Fruit fly (Drosophila melanogaster) whole organism: Measurements from ENCODE around the gene CG3386.

ENCODE experiments used
- CG8478 ChIP-seq: fragments of >200 bp; optimal IDR thresholded peaks from 2 replicates; lab custom pipeline; 2018; ENCODE audit warnings: inconsistent platforms
- Dll ChIP-seq: fragments of >200 bp; optimal IDR thresholded peaks from 2 replicates; lab custom pipeline; 2017
- EcR ChIP-seq, 2 experiments: fragments of >200 bp; optimal IDR thresholded peaks; 2 replicates each; lab custom pipeline; 2017; ENCODE audit warnings: missing biosample characterization in 2 of 2, missing genetic modification characterization in 2 of 2, missing genetic modification reagents in 2 of 2
- pan ChIP-seq: fragments of >200 bp; optimal IDR thresholded peaks from 2 replicates; lab custom pipeline; 2017
- psq ChIP-seq: fragments of >200 bp; optimal IDR thresholded peaks from 2 replicates; lab custom pipeline; 2017
- usp ChIP-seq: fragments of >200 bp; optimal IDR thresholded peaks from 2 replicates; lab custom pipeline; 2017; ENCODE audit warnings: missing biosample characterization, missing genetic modification characterization, mixed read lengths

The CG3386 gene

dm6 chr3L:718378-718777 is 36.1 kb upstream of the CG3386 start:
- TF ChIP-seq EcR (GFP tag; optimal IDR thresholded peaks at IDR 0.05; lab: Kevin White, UChicago) (no peak), Dll (lab: Kevin White, UChicago) (no peak), CG8478 (lab: Kevin White, UChicago) (no peak), usp (GFP tag; lab: Kevin White, UChicago) (no peak)

- no peak for TF ChIP-seq psq (lab: Kevin White, UChicago)
These were observed 33.8 kb upstream of the CG3386 start for dm6 chr3L:716078-716477.

DNA sequence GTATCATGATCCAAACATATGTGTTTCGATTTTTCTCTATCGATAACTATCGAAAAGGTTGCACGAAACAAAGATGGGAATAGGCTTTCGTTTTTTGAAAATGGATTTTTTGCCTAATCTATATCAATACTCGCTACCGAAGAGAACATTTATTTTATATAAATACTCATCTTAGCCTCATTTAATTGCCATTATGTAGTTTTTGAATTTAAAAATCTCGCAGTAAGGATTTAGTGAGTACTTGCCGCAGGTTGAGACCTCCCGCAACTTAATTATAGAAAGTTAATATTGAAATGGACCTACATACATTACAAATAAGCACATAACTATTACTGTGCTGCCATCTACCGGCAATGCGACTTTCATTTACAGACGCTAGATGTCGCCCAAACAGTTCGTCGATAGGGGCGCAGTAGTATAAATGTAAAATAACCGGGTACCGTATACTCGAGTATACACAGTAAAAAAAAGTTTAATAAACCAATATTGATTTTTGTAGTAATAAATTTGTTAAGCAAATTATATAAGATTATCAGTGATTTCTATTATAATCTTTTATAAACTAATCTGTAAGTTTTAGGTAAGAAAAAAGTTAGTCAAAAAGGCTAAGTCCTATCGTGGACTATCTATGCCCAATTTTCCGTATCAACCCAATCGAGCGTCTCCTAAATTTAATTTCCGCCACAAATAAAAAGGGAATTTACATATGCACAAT is 29.7 kb upstream of the CG3386 start, which contains the start of gene CG13896:
TSS of gene CG13896 (minus strand) at position 12 of the 715 bp plus-strand sequence.
- no peak for TF ChIP-seq psq (lab: Kevin White, UChicago)
- no peak for TF ChIP-seq usp (GFP tag; lab: Kevin White, UChicago)
- TF ChIP-seq EcR (GFP tag; optimal IDR thresholded peaks at IDR 0.05; lab: Kevin White, UChicago): no peak
- TF ChIP-seq Dll (lab: Kevin White, UChicago): no peak
- peak; percentile 1 for TF ChIP-seq CG8478 (lab: Kevin White, UChicago)
- no peak for TF ChIP-seq pan

- no peak for TF ChIP-seq psq (lab: Kevin White, UChicago)
- TF ChIP-seq CG8478 (lab: Kevin White, UChicago): no peak
- TF ChIP-seq Dll (lab: Kevin White, UChicago): no peak
- no peak for TF ChIP-seq pan
- no peak for TF ChIP-seq usp (GFP tag; lab: Kevin White, UChicago)
- no peak for TF ChIP-seq EcR (GFP tag; optimal IDR thresholded peaks at IDR 0.05; lab: Kevin White, UChicago)
These were observed 28.1 kb upstream of the CG3386 start, which contains the start of gene CkIIalpha-i3 for dm6 chr3L:710345-710822. CkIIalpha-i3 (minus strand) TSS chr3L:710607.

dm6 chr3L:709882-710281 is 27.6 kb upstream of the CG3386 start:
- TF ChIP-seq CG8478 (lab: Kevin White, UChicago) (no peak), pan (no peak), psq (lab: Kevin White, UChicago) (no peak), usp (GFP tag; lab: Kevin White, UChicago) (no peak), Dll (lab: Kevin White, UChicago) (no peak), EcR (GFP tag; optimal IDR thresholded peaks at IDR 0.05; lab: Kevin White, UChicago) (no peak)

DNA sequence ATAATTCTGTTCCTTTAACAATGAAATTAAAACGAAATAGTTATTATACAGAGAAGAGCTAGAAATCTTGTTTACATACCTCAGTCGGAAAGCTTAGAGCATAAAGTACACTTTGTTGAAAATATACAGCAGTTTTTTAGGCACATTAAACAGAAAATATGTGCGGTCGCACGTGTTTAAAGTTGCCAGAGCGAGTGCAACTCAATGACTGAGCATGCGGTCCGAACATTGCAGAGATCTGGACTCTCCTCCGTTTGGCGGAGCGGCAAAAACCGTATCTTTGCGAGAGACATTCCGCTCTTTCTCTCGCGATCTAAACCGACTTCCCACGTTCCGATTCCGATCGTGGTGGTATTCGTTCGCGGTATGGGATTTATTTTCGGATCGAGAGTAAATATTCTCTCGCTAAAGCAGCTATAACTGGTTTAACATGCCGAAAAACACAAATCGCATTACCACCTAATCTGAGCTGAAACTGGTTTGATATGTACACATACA is 25.8 kb upstream of the CG3386 start, which contains the start of gene CG13895:
TSS of gene CG13895 (minus strand) at position 214 of the 498 bp plus-strand sequence.
- no peak for TF ChIP-seq CG8478 (lab: Kevin White, UChicago)

- no peak for TF ChIP-seq CG8478 (lab: Kevin White, UChicago)
- TF ChIP-seq Dll (lab: Kevin White, UChicago): no peak
- no peak for TF ChIP-seq usp (GFP tag; lab: Kevin White, UChicago)
- TF ChIP-seq psq (lab: Kevin White, UChicago): no peak
- TF ChIP-seq EcR (GFP tag; optimal IDR thresholded peaks at IDR 0.05; lab: Kevin White, UChicago): no peak
- no peak for TF ChIP-seq pan
These were observed 22.6 kb upstream of the CG3386 start for dm6 chr3L:704661-705543.

DNA sequence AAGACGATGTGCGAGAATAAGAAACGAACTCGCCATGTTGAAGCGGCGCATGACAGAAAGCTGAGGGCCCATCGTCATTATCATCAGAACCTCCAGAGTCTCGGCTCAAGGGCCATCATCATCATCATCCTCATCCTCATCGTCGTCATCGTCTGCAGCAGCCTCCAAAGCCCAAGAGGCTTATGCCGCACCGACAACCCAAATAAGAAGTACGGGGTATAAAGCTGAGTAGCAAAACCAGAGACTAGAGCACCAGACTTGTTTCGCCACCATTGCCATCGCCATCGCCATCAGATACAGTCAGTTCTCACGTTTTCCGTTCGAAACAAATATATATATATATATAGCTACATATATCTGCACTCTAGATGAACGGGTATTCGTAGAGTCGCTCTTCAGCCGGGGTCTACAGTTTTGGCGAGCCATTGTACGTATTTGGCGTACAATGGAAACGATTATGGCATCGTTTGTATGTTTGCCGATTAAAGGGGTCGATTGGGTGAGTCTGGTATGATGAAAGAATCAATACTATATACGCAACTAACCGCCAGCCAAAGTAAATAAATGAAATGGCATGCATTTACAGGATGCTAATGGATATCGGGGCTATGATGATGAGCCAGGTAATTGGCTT is 21.0 kb upstream of the CG3386 start:
- no peak for TF ChIP-seq EcR (GFP tag; optimal IDR thresholded peaks at IDR 0.05; lab: Kevin White, UChicago)
- no peak for TF ChIP-seq usp (GFP tag; lab: Kevin White, UChicago)
- no peak for TF ChIP-seq pan
- TF ChIP-seq Dll (lab: Kevin White, UChicago): no peak
- TF ChIP-seq psq (lab: Kevin White, UChicago): no peak
- TF ChIP-seq CG8478 (lab: Kevin White, UChicago): no peak

DNA sequence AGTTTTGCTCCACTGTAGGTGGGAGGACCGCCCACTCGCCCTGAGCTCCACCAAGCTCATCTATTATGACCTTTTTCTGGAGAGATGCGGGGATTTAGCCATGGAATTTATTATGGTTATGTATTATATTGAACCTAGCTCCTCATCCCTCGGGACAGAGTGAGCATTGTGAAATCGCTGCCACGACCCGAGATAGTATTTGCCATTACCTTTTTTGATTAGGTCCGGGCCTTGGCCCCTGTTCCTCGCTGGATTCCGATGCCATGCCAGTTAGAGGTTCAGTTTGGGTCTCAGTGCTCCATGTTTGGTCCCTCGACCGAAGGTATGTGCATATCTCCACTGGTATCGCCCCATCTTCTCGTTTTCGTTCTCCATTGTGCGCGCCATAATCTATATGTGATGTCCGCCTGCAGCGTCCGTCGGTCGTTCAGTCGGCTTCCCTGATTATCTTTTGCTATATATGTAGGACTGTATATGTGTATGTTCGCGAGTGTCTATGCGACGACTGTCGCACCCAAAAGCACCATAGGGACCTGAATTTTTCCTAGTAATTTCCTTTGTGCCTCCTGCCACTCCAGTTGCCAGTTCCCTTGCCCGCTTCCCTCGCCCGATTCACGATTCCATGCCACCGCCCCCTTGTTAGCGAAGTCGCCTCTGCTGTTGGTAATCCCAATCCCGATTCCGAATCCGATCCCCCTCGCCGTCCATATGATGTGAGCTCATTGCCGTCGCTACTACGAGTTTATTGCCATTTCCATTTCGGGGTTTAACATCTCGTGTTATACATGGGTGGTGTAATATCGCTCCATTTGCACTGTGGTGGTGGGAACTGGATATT is 19.7 kb upstream of the CG3386 start:
- no peak for TF ChIP-seq usp (GFP tag; lab: Kevin White, UChicago)
- TF ChIP-seq CG8478 (lab: Kevin White, UChicago): no peak
- no peak for TF ChIP-seq Dll (lab: Kevin White, UChicago)
- no peak for TF ChIP-seq psq (lab: Kevin White, UChicago)
- no peak for TF ChIP-seq EcR (GFP tag; optimal IDR thresholded peaks at IDR 0.05; lab: Kevin White, UChicago)
- TF ChIP-seq pan: no peak

dm6 chr3L:700160-700917 is 18.1 kb upstream of the CG3386 start:
- TF ChIP-seq EcR (GFP tag; optimal IDR thresholded peaks at IDR 0.05; lab: Kevin White, UChicago) (no peak), psq (lab: Kevin White, UChicago) (no peak), usp (GFP tag; lab: Kevin White, UChicago) (no peak), pan (no peak), Dll (lab: Kevin White, UChicago) (no peak), CG8478 (lab: Kevin White, UChicago) (no peak)
